Worm (Caenorhabditis elegans) whole organism, late embryonic: ENCODE data around the gene Y6D1A.1.

Source experiments
- K09A11.1 ChIP-seq: sonication (generic microtip); optimal IDR thresholded peaks from 2 replicates; lab custom pipeline; 2017; ENCODE audit warnings: antibody characterized with exemption, mild to moderate bottlenecking, missing genetic modification characterization, missing compliant biosample characterization; ENCODE audit not compliant: insufficient read depth
- elt-2 ChIP-seq: sonication (generic microtip); optimal IDR thresholded peaks from 2 replicates; lab custom pipeline; 2016; ENCODE audit warnings: missing genetic modification reagents, missing genetic modification characterization, missing compliant biosample characterization
- fax-1 ChIP-seq: sonication (generic microtip); optimal IDR thresholded peaks from 2 replicates; lab custom pipeline; 2016; ENCODE audit warnings: missing genotype, missing genetic modification characterization, missing compliant biosample characterization
- fkh-10 ChIP-seq: fragments of 150-350 bp; optimal IDR thresholded peaks from 2 replicates; lab custom pipeline; 2014; ENCODE audit warnings: missing biosample characterization, missing genetic modification reagents, missing genetic modification characterization
- gmeb-2 ChIP-seq: sonication (generic microtip); optimal IDR thresholded peaks from 2 replicates; lab custom pipeline; 2016; ENCODE audit warnings: missing genetic modification characterization, inconsistent platforms, missing compliant biosample characterization
- nhr-11 ChIP-seq: fragments of 150-350 bp; optimal IDR thresholded peaks from 2 replicates; lab custom pipeline; 2014; ENCODE audit warnings: missing biosample characterization, missing genetic modification characterization
- pha-4 ChIP-seq: fragments of 150-350 bp; optimal IDR thresholded peaks from 2 replicates; lab custom pipeline; 2018; ENCODE audit warnings: missing biosample characterization, missing genetic modification reagents, missing genetic modification characterization
- rnt-1 ChIP-seq: sonication (generic microtip); optimal IDR thresholded peaks from 2 replicates; lab custom pipeline; 2016; ENCODE audit warnings: missing genetic modification characterization, missing compliant biosample characterization
- tbx-2 ChIP-seq: sonication (generic microtip); optimal IDR thresholded peaks from 2 replicates; lab custom pipeline; 2016; ENCODE audit warnings: missing genetic modification characterization, missing compliant biosample characterization

ce11 chrII:11816475-11816874 lies 6.9 kb downstream of the Y6D1A.1 start, which contains the start of gene pap-3:
- TF ChIP-seq gmeb-2 (tag; lab: Kevin White, UChicago) (no peak), K09A11.1 (no peak), tbx-2 (tag; lab: Kevin White, UChicago) (no peak), fax-1 (no peak), rnt-1 (tag; lab: Kevin White, UChicago) (no peak), nhr-11 (tag; lab: Kevin White, UChicago) (no peak), fkh-10 (GFP tag; lab: Kevin White, UChicago) (no peak), elt-2 (tag; lab: Kevin White, UChicago) (no peak), pha-4 (tag; lab: Kevin White, UChicago) (no peak)
